Worm (Caenorhabditis elegans) whole organism, young adult: ENCODE measurements around the gene clik-2.

Source experiments
- B0261.1 ChIP-seq: sonication (generic microtip); optimal IDR thresholded peaks from 2 replicates; lab custom pipeline; 2016; ENCODE audit warnings: mild to moderate bottlenecking, missing genetic modification characterization, moderate library complexity, missing compliant biosample characterization
- Y67H2A.10 ChIP-seq: fragments of 200-800 bp; sonication (Bioruptor generic); conservative IDR thresholded peaks from 2 replicates; pipeline ENCODE4 v1.3.6; 2022; ENCODE audit warnings: missing genetic modification reagents, missing genetic modification characterization, missing compliant biosample characterization
- bed-1 ChIP-seq: fragments of 200-800 bp; sonication (Bioruptor generic); IDR thresholded peaks from 2 replicates; pipeline ENCODE4 v1.3.6; 2022; ENCODE audit warnings: missing genetic modification reagents, missing genetic modification characterization, missing compliant biosample characterization
- ceh-27 ChIP-seq: fragments of 200-800 bp; sonication (Bioruptor generic); optimal IDR thresholded peaks from 2 replicates; lab custom pipeline; 2018; ENCODE audit warnings: mild to moderate bottlenecking, missing genetic modification characterization, moderate library complexity, missing compliant biosample characterization
- dpl-1 ChIP-seq: fragments of 150-350 bp; optimal IDR thresholded peaks from 2 replicates; lab custom pipeline; 2014; ENCODE audit warnings: missing biosample characterization, missing genetic modification reagents, missing genetic modification characterization
- ets-4 ChIP-seq: fragments of 200-800 bp; sonication (Bioruptor generic); optimal IDR thresholded peaks from 2 replicates; lab custom pipeline; 2018; ENCODE audit warnings: mild to moderate bottlenecking, missing genetic modification characterization, missing compliant biosample characterization
- lag-1 ChIP-seq: fragments of 200-800 bp; sonication (Bioruptor generic); IDR thresholded peaks from 2 replicates; pipeline ENCODE4 v1.3.6; 2022; ENCODE audit warnings: missing genetic modification reagents, missing genetic modification characterization, missing compliant biosample characterization
- lir-1 ChIP-seq: fragments of 200-800 bp; sonication (Bioruptor generic); conservative IDR thresholded peaks from 2 replicates; pipeline ENCODE4 v1.3.6; 2022; ENCODE audit warnings: missing genetic modification reagents, missing genetic modification characterization, missing compliant biosample characterization
- mes-4 ChIP-seq: sonication (generic microtip); optimal IDR thresholded peaks from 2 replicates; lab custom pipeline; 2016; ENCODE audit warnings: missing genotype, missing genetic modification characterization, missing compliant biosample characterization
- nfya-1 ChIP-seq: sonication (generic microtip); optimal IDR thresholded peaks from 2 replicates; lab custom pipeline; 2017; ENCODE audit warnings: antibody characterized with exemption, missing compliant biosample characterization, missing genetic modification characterization, borderline replicate concordance; ENCODE audit not compliant: insufficient read depth
- unc-130 ChIP-seq: sonication (generic microtip); optimal IDR thresholded peaks from 2 replicates; lab custom pipeline; 2016; ENCODE audit warnings: missing genetic modification reagents, missing genetic modification characterization, missing compliant biosample characterization
- unc-62 ChIP-seq: fragments of 150-350 bp; optimal IDR thresholded peaks from 2 replicates; lab custom pipeline; 2014; ENCODE audit warnings: missing biosample characterization, missing genetic modification reagents, missing genetic modification characterization
- ztf-6 ChIP-seq: fragments of 200-800 bp; sonication (Bioruptor generic); IDR thresholded peaks from 2 replicates; pipeline ENCODE4 v1.3.6; 2022; ENCODE audit warnings: missing genetic modification reagents, missing genetic modification characterization, missing compliant biosample characterization

DNA sequence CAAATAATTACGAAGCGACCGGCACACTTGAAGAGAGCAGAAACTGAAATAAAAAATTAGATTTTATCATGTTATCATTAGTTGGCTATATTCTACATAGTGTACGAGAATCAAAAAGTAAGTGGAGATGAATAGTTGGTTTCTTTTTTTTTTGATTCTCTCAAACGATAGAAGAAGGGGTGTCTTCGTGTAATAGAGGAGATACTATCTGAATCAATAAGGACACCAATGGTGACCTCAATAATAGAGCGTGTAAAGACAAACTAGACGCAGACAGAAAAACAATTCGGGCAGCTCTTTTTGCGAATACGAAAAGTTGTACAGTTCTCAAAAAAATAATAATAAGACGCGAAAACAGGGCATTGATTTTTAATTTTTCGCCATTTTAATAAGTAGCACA lies 26.5 kb downstream of the clik-2 start:
- TF ChIP-seq ceh-27 (GFP tag; lab: Kevin White, UChicago): no peak
- TF ChIP-seq nfya-1: no peak
- no peak for TF ChIP-seq lir-1
- no peak for TF ChIP-seq unc-130 (GFP tag; lab: Kevin White, UChicago)
- TF ChIP-seq lag-1: no peak
- no peak for TF ChIP-seq bed-1 (GFP tag; lab: Robert Waterston, UW)
- no peak for TF ChIP-seq B0261.1 (tag; lab: Kevin White, UChicago)
- no peak for TF ChIP-seq ztf-6 (GFP tag; lab: Robert Waterston, UW)
- TF ChIP-seq ets-4: no peak
- TF ChIP-seq unc-62 (GFP tag; lab: Kevin White, UChicago): no peak
- no peak for TF ChIP-seq mes-4 (tag; lab: Kevin White, UChicago)
- no peak for TF ChIP-seq Y67H2A.10
- no peak for TF ChIP-seq dpl-1
